Worm (Caenorhabditis elegans) whole organism, L4 larva: Measurements from ENCODE around the gene H01M10.2.

Experiments used
- D1046.2 ChIP-seq: fragments of 200-800 bp; sonication (Bioruptor generic); IDR thresholded peaks from 2 replicates; pipeline ENCODE4 v1.3.6; 2022; ENCODE audit warnings: missing genetic modification characterization, missing compliant biosample characterization
- F10B5.3 ChIP-seq: sonication (generic microtip); optimal IDR thresholded peaks from 2 replicates; lab custom pipeline; 2016; ENCODE audit warnings: mild to moderate bottlenecking, missing genetic modification characterization, missing compliant biosample characterization
- F26F4.8 ChIP-seq: fragments of 200-800 bp; sonication (Bioruptor generic); conservative IDR thresholded peaks from 2 replicates; pipeline ENCODE4 v1.3.6; 2022; ENCODE audit warnings: missing genetic modification characterization, missing compliant biosample characterization
- F49E8.2 ChIP-seq: sonication (generic microtip); optimal IDR thresholded peaks from 2 replicates; lab custom pipeline; 2016; ENCODE audit warnings: missing compliant biosample characterization, mild to moderate bottlenecking, missing genetic modification characterization, borderline replicate concordance
- Y48G9A.11 ChIP-seq: fragments of 200-800 bp; sonication (Bioruptor generic); IDR thresholded peaks from 2 replicates; pipeline ENCODE4 v1.3.6; 2022; ENCODE audit warnings: missing genetic modification reagents, missing genetic modification characterization, missing compliant biosample characterization
- Y5F2A.4 ChIP-seq: fragments of 200-800 bp; sonication (Bioruptor generic); optimal IDR thresholded peaks from 2 replicates; lab custom pipeline; 2018; ENCODE audit warnings: mild to moderate bottlenecking, missing genetic modification characterization, missing compliant biosample characterization
- Y75B8A.6 ChIP-seq: fragments of 200-800 bp; sonication (Bioruptor generic); IDR thresholded peaks from 2 replicates; pipeline ENCODE4 v1.3.6; 2022; ENCODE audit warnings: missing genetic modification reagents, missing genetic modification characterization, missing compliant biosample characterization
- aly-2 ChIP-seq: sonication (generic microtip); optimal IDR thresholded peaks from 2 replicates; lab custom pipeline; 2018; ENCODE audit warnings: missing biosample characterization, missing genetic modification characterization
- attf-4 ChIP-seq: sonication (generic microtip); optimal IDR thresholded peaks from 3 replicates; lab custom pipeline; 2017; ENCODE audit warnings: missing biosample characterization, missing genetic modification characterization
- ceh-20 ChIP-seq: fragments of 200-800 bp; sonication (Bioruptor generic); IDR thresholded peaks from 2 replicates; pipeline ENCODE4 v1.3.6; 2022; ENCODE audit warnings: missing genetic modification reagents, missing genetic modification characterization, missing compliant biosample characterization
- ceh-32 ChIP-seq: sonication (generic microtip); optimal IDR thresholded peaks from 2 replicates; lab custom pipeline; 2016; ENCODE audit warnings: mild to moderate bottlenecking, missing genetic modification characterization, missing compliant biosample characterization; ENCODE audit not compliant: poor library complexity
- ceh-44 ChIP-seq: fragments of 200-800 bp; sonication (Bioruptor generic); IDR thresholded peaks from 2 replicates; pipeline ENCODE4 v1.3.6; 2022; ENCODE audit warnings: missing genetic modification reagents, missing genetic modification characterization, missing compliant biosample characterization
- ceh-62 ChIP-seq: sonication (generic microtip); optimal IDR thresholded peaks from 2 replicates; lab custom pipeline; 2017; ENCODE audit warnings: missing biosample characterization, missing genetic modification characterization
- daf-16 ChIP-seq, 3 experiments: sonication (generic microtip); optimal IDR thresholded peaks; 2 replicates each; lab custom pipeline; 2016 to 2017; ENCODE audit warnings: missing genetic modification characterization in 3 of 3, missing genetic modification reagents in 3 of 3, mild to moderate bottlenecking in 2 of 3, missing compliant biosample characterization in 2 of 3, missing biosample characterization in 1 of 3, moderate library complexity in 1 of 3
- dmd-9 ChIP-seq: fragments of 200-800 bp; sonication (Bioruptor generic); IDR thresholded peaks from 2 replicates; pipeline ENCODE4 v1.3.6; 2022; ENCODE audit warnings: missing genetic modification reagents, missing genetic modification characterization, missing compliant biosample characterization
- dpl-1 ChIP-seq: fragments of 150-350 bp; optimal IDR thresholded peaks from 2 replicates; lab custom pipeline; 2014; ENCODE audit warnings: missing biosample characterization, missing genetic modification reagents, missing genetic modification characterization
- duxl-1 ChIP-seq: sonication (generic microtip); optimal IDR thresholded peaks from 2 replicates; lab custom pipeline; 2016; ENCODE audit warnings: mild to moderate bottlenecking, missing genetic modification characterization, moderate library complexity, missing compliant biosample characterization; ENCODE audit not compliant: poor library complexity
- dve-1 ChIP-seq: sonication (generic microtip); optimal IDR thresholded peaks from 2 replicates; lab custom pipeline; 2017; ENCODE audit warnings: antibody characterized with exemption, mild to moderate bottlenecking, missing genetic modification characterization, missing compliant biosample characterization; ENCODE audit not compliant: insufficient read depth
- egl-27 ChIP-seq: sonication (generic microtip); optimal IDR thresholded peaks from 3 replicates; lab custom pipeline; 2017; ENCODE audit warnings: missing biosample characterization, missing genetic modification reagents, missing genetic modification characterization
- egl-43 ChIP-seq: fragments of 200-800 bp; sonication (Bioruptor generic); IDR thresholded peaks from 2 replicates; pipeline ENCODE4 v1.3.6; 2022; ENCODE audit warnings: missing genetic modification reagents, missing genetic modification characterization, missing compliant biosample characterization
- fkh-10 ChIP-seq: fragments of 150-350 bp; optimal IDR thresholded peaks from 2 replicates; lab custom pipeline; 2014; ENCODE audit warnings: missing biosample characterization, missing genetic modification reagents, missing genetic modification characterization
- fos-1 ChIP-seq: fragments of 150-350 bp; optimal IDR thresholded peaks from 2 replicates; lab custom pipeline; 2014; ENCODE audit warnings: missing biosample characterization, missing genetic modification characterization
- hif-1 ChIP-seq, 2 experiments: sonication (generic microtip); optimal IDR thresholded peaks; 2 replicates each; lab custom pipeline; 2016 to 2017; ENCODE audit warnings: missing compliant biosample characterization in 2 of 2, missing genetic modification characterization in 2 of 2, missing genetic modification reagents in 2 of 2, missing genotype in 2 of 2, mild to moderate bottlenecking in 1 of 2
- hlh-30 ChIP-seq: sonication (generic microtip); optimal IDR thresholded peaks from 2 replicates; lab custom pipeline; 2017; ENCODE audit warnings: antibody characterized with exemption, mild to moderate bottlenecking, missing genetic modification characterization, missing compliant biosample characterization; ENCODE audit not compliant: insufficient read depth
- lin-13 ChIP-seq: fragments of 150-350 bp; optimal IDR thresholded peaks from 2 replicates; lab custom pipeline; 2014; ENCODE audit warnings: missing biosample characterization, missing genetic modification reagents, missing genetic modification characterization
- lin-29 ChIP-seq: fragments of 200-800 bp; sonication (Bioruptor generic); IDR thresholded peaks from 2 replicates; pipeline ENCODE4 v1.3.6; 2022; ENCODE audit warnings: missing genetic modification reagents, missing genetic modification characterization, missing compliant biosample characterization
- lir-3 ChIP-seq: sonication (generic microtip); optimal IDR thresholded peaks from 2 replicates; lab custom pipeline; 2016; ENCODE audit warnings: mild to moderate bottlenecking, missing genetic modification characterization, missing compliant biosample characterization
- lsy-2 ChIP-seq, 2 experiments: fragments of 150-350 bp in 1 of 2; sonication (generic microtip) in 1 of 2; optimal IDR thresholded peaks; 2 replicates each; lab custom pipeline; 2014 to 2017; ENCODE audit warnings: missing biosample characterization in 2 of 2, missing genetic modification characterization in 2 of 2
- madf-9 ChIP-seq: fragments of 200-800 bp; sonication (Bioruptor generic); conservative IDR thresholded peaks from 2 replicates; pipeline ENCODE4 v1.3.6; 2022; ENCODE audit warnings: missing genetic modification reagents, missing genetic modification characterization, missing compliant biosample characterization
- mdl-1 ChIP-seq, 2 experiments: fragments of 150-350 bp in 1 of 2; sonication (generic microtip) in 1 of 2; optimal IDR thresholded peaks; 2 replicates each; lab custom pipeline; 2014 to 2017; ENCODE audit warnings: missing biosample characterization in 2 of 2, missing genetic modification characterization in 2 of 2
- mdt-29 ChIP-seq: fragments of 200-800 bp; sonication (Bioruptor generic); IDR thresholded peaks from 2 replicates; pipeline ENCODE4 v1.3.6; 2022; ENCODE audit warnings: missing genetic modification reagents, missing genetic modification characterization, missing compliant biosample characterization
- mes-2 ChIP-seq: sonication (generic microtip); optimal IDR thresholded peaks from 2 replicates; lab custom pipeline; 2016; ENCODE audit warnings: missing genotype, mild to moderate bottlenecking, missing genetic modification characterization, missing compliant biosample characterization; ENCODE audit not compliant: poor library complexity, severe bottlenecking
- mxl-3 ChIP-seq: fragments of 200-800 bp; sonication (Bioruptor generic); optimal IDR thresholded peaks from 2 replicates; lab custom pipeline; 2018; ENCODE audit warnings: mild to moderate bottlenecking, missing genetic modification characterization, missing compliant biosample characterization
- nhr-11 ChIP-seq: fragments of 150-350 bp; optimal IDR thresholded peaks from 2 replicates; lab custom pipeline; 2014; ENCODE audit warnings: missing biosample characterization, missing genetic modification characterization
- nhr-28 ChIP-seq: fragments of 150-350 bp; optimal IDR thresholded peaks from 2 replicates; lab custom pipeline; 2014; ENCODE audit warnings: missing biosample characterization, missing genetic modification characterization
- nhr-42 ChIP-seq: fragments of 200-800 bp; sonication (Bioruptor generic); IDR thresholded peaks from 2 replicates; pipeline ENCODE4 v1.3.6; 2022; ENCODE audit warnings: missing genetic modification characterization, missing compliant biosample characterization
- nhr-76 ChIP-seq: fragments of 150-350 bp; optimal IDR thresholded peaks from 2 replicates; lab custom pipeline; 2014; ENCODE audit warnings: missing biosample characterization, missing genetic modification characterization
- pha-4 ChIP-seq, 2 experiments: fragments of 150-350 bp in 1 of 2; fragments of 200-800 bp in 1 of 2; sonication (Bioruptor generic) in 1 of 2; IDR thresholded peaks in 1 of 2; optimal IDR thresholded peaks in 1 of 2; 2 replicates each; pipeline versions ENCODE4 v1.3.6 to Lab custom; 2014 to 2022; ENCODE audit warnings: missing genetic modification characterization in 2 of 2, missing genetic modification reagents in 2 of 2, missing biosample characterization in 1 of 2, missing compliant biosample characterization in 1 of 2
- pqm-1 ChIP-seq: sonication (generic microtip); optimal IDR thresholded peaks from 2 replicates; lab custom pipeline; 2017; ENCODE audit warnings: missing biosample characterization, missing genetic modification characterization
- rbr-2 ChIP-seq: sonication (generic microtip); optimal IDR thresholded peaks from 2 replicates; lab custom pipeline; 2016; ENCODE audit warnings: missing genotype, missing genetic modification characterization, missing compliant biosample characterization
- saeg-2 ChIP-seq: fragments of 200-800 bp; sonication (Bioruptor generic); IDR thresholded peaks from 2 replicates; pipeline ENCODE4 v1.3.6; 2022; ENCODE audit warnings: missing genetic modification reagents, missing genetic modification characterization, missing compliant biosample characterization
- sdz-12 ChIP-seq: fragments of 200-800 bp; sonication (Bioruptor generic); optimal IDR thresholded peaks from 2 replicates; lab custom pipeline; 2018; ENCODE audit warnings: mild to moderate bottlenecking, missing genetic modification characterization, missing compliant biosample characterization
- tag-97 ChIP-seq: fragments of 200-800 bp; sonication (Bioruptor generic); IDR thresholded peaks from 2 replicates; pipeline ENCODE4 v1.3.6; 2022; ENCODE audit warnings: missing genetic modification characterization, missing compliant biosample characterization
- tra-1 ChIP-seq: fragments of 200-800 bp; sonication (Bioruptor generic); IDR thresholded peaks from 2 replicates; pipeline ENCODE4 v1.3.6; 2022; ENCODE audit warnings: missing genetic modification reagents, missing genetic modification characterization, missing compliant biosample characterization
- unc-39 ChIP-seq: sonication (generic microtip); optimal IDR thresholded peaks from 2 replicates; lab custom pipeline; 2017; ENCODE audit warnings: missing biosample characterization, missing genetic modification characterization
- unc-62 ChIP-seq, 3 experiments: fragments of 150-350 bp in 1 of 3; sonication (generic microtip); optimal IDR thresholded peaks in 2 of 3; peaks in 1 of 3; 1 replicate in 1 of 3; 2 replicates in 2 of 3; lab custom pipeline; 2014 to 2017; ENCODE audit warnings: missing biosample characterization in 3 of 3, missing genetic modification characterization in 3 of 3, missing genetic modification reagents in 3 of 3, missing genotype in 1 of 3
- vab-7 ChIP-seq: fragments of 200-800 bp; sonication (Bioruptor generic); IDR thresholded peaks from 2 replicates; pipeline ENCODE4 v1.3.6; 2022; ENCODE audit warnings: missing genetic modification reagents, missing genetic modification characterization, missing compliant biosample characterization
- zip-11 ChIP-seq: fragments of 200-800 bp; sonication (Bioruptor generic); IDR thresholded peaks from 2 replicates; pipeline ENCODE4 v1.3.6; 2022; ENCODE audit warnings: missing genetic modification characterization, missing compliant biosample characterization
- ztf-11 ChIP-seq: fragments of 150-350 bp; optimal IDR thresholded peaks from 2 replicates; lab custom pipeline; 2014; ENCODE audit warnings: missing biosample characterization, missing genetic modification characterization
- ztf-7 ChIP-seq: fragments of 150-350 bp; optimal IDR thresholded peaks from 2 replicates; lab custom pipeline; 2014; ENCODE audit warnings: missing biosample characterization, missing genetic modification characterization

H01M10.2 gene

ce11 chrX:2591586-2592000 is 6.0 kb upstream of the H01M10.2 start (continued):
- TF ChIP-seq F49E8.2 (no peak), ceh-62 (tag; lab: Kevin White, UChicago) (no peak), attf-4 (tag; lab: Kevin White, UChicago) (no peak), F10B5.3 (tag; lab: Kevin White, UChicago) (no peak), ceh-32 (tag; lab: Kevin White, UChicago) (no peak), tag-97 (GFP tag; lab: Robert Waterston, UW) (no peak), lsy-2 (tag; optimal IDR thresholded peaks at IDR 0.05; lab: Kevin White, UChicago) (peak in 1 of 2 experiments; percentile 10), nhr-11 (tag; lab: Kevin White, UChicago) (no peak), sdz-12 (GFP tag; lab: Kevin White, UChicago) (no peak), D1046.2 (GFP tag; lab: Robert Waterston, UW) (no peak), nhr-76 (tag; lab: Kevin White, UChicago) (no peak), ceh-44 (GFP tag; lab: Robert Waterston, UW) (no peak), rbr-2 (peak; percentile 40), F26F4.8 (GFP tag; lab: Robert Waterston, UW) (no peak), unc-62 (GFP tag; optimal IDR thresholded peaks at IDR 0.05 in 1 of 2; lab: Kevin White, UChicago) (no peak), unc-62 (tag; optimal IDR thresholded peaks at IDR 0.05; lab: Kevin White, UChicago) (no peak), madf-9 (GFP tag; lab: Robert Waterston, UW) (no peak), duxl-1 (tag; lab: Kevin White, UChicago) (no peak), lin-13 (no peak), mdt-29 (GFP tag; lab: Robert Waterston, UW) (no peak), ztf-7 (tag; lab: Kevin White, UChicago) (no peak), pqm-1 (tag; lab: Kevin White, UChicago) (no peak), nhr-28 (peak; percentile 55), dmd-9 (GFP tag; lab: Robert Waterston, UW) (no peak), daf-16 (GFP tag; optimal IDR thresholded peaks at IDR 0.05; lab: Kevin White, UChicago) (no peak), daf-16 (tag; optimal IDR thresholded peaks at IDR 0.05; lab: Kevin White, UChicago) (peak; percentile 48), hlh-30 (peak; percentile 38), lir-3 (tag; lab: Kevin White, UChicago) (no peak), mxl-3 (GFP tag; lab: Kevin White, UChicago) (peak; percentile 61), pha-4 (GFP tag; IDR thresholded peaks at IDR 0.05; lab: Robert Waterston, UW) (no peak), pha-4 (tag; optimal IDR thresholded peaks at IDR 0.05; lab: Kevin White, UChicago) (no peak), egl-43 (GFP tag; lab: Robert Waterston, UW) (no peak), lin-29 (no peak), unc-39 (tag; lab: Kevin White, UChicago) (no peak), nhr-42 (GFP tag; lab: Robert Waterston, UW) (no peak), dpl-1 (GFP tag; lab: Kevin White, UChicago) (no peak), mdl-1 (tag; optimal IDR thresholded peaks at IDR 0.05; lab: Kevin White, UChicago) (peak in 1 of 2 experiments; percentile 37), ztf-11 (no peak), dve-1 (tag; lab: Kevin White, UChicago) (peak; percentile 48), saeg-2 (GFP tag; lab: Robert Waterston, UW) (no peak), fkh-10 (GFP tag; lab: Kevin White, UChicago) (no peak), hif-1 (tag; optimal IDR thresholded peaks at IDR 0.05; lab: Kevin White, UChicago) (peak in 1 of 2 experiments; percentile 37), tra-1 (no peak), vab-7 (GFP tag; lab: Robert Waterston, UW) (no peak), mes-2 (tag; lab: Kevin White, UChicago) (peak; percentile 39), zip-11 (GFP tag; lab: Robert Waterston, UW) (no peak), Y48G9A.11 (GFP tag; lab: Robert Waterston, UW) (no peak), Y75B8A.6 (no peak), fos-1 (tag; lab: Kevin White, UChicago) (no peak), Y5F2A.4 (GFP tag; lab: Kevin White, UChicago) (no peak), aly-2 (tag; lab: Kevin White, UChicago) (no peak), egl-27 (no peak), ceh-20 (no peak)
